Fruit fly (Drosophila melanogaster) whole organism, embryonic: Measurements from ENCODE around the gene Cyp4g15.
A peak's percentile ranks its signal among the peaks of the same experiment; 100 is the strongest.

ENCODE experiments used
- Abd-B ChIP-seq: fragments of 200-800 bp; sonication (Bioruptor generic); optimal IDR thresholded peaks from 2 replicates; lab custom pipeline; 2018; ENCODE audit warnings: missing biosample characterization, mild to moderate bottlenecking, missing genetic modification characterization, moderate library complexity
- Aef1 ChIP-seq: fragments of 200-800 bp; sonication (Bioruptor generic); IDR thresholded peaks from 3 replicates; pipeline ENCODE4 v1.3.6; 2022; ENCODE audit warnings: missing biosample characterization, missing genetic modification characterization
- Atf3 ChIP-seq: fragments of 200-800 bp; sonication (Bioruptor generic); optimal IDR thresholded peaks from 3 replicates; lab custom pipeline; 2016; ENCODE audit warnings: missing biosample characterization, missing genetic modification characterization
- CG10147 ChIP-seq: fragments of 200-800 bp; sonication (Bioruptor generic); optimal IDR thresholded peaks from 2 replicates; lab custom pipeline; 2019; ENCODE audit warnings: missing biosample characterization, mild to moderate bottlenecking, missing genetic modification characterization, moderate library complexity
- CG10565 ChIP-seq: fragments of 200-800 bp; sonication (Bioruptor generic); optimal IDR thresholded peaks from 3 replicates; lab custom pipeline; 2016; ENCODE audit warnings: missing biosample characterization, mild to moderate bottlenecking, missing genetic modification characterization
- CG11085 ChIP-seq: fragments of 200-800 bp; sonication (Bioruptor generic); IDR thresholded peaks from 2 replicates; pipeline ENCODE4 v1.3.6; 2022; ENCODE audit warnings: missing biosample characterization, missing genetic modification characterization
- CG11504 ChIP-seq: fragments of 200-800 bp; sonication (Bioruptor generic); optimal IDR thresholded peaks from 3 replicates; lab custom pipeline; 2019; ENCODE audit warnings: missing biosample characterization, mild to moderate bottlenecking, missing genetic modification characterization, moderate library complexity
- CG12104 ChIP-seq: fragments of 200-800 bp; sonication (Bioruptor generic); optimal IDR thresholded peaks from 3 replicates; lab custom pipeline; 2016; ENCODE audit warnings: missing biosample characterization, missing genetic modification characterization
- CG13123 ChIP-seq: fragments of 200-800 bp; sonication (Bioruptor generic); optimal IDR thresholded peaks from 2 replicates; lab custom pipeline; 2016; ENCODE audit warnings: missing biosample characterization, missing genetic modification characterization
- CG13424 ChIP-seq: fragments of 200-800 bp; sonication (Bioruptor generic); optimal IDR thresholded peaks from 2 replicates; lab custom pipeline; 2019; ENCODE audit warnings: missing biosample characterization, mild to moderate bottlenecking, missing genetic modification characterization, moderate library complexity
- CG15479 ChIP-seq: fragments of 200-800 bp; sonication (Bioruptor generic); optimal IDR thresholded peaks from 3 replicates; lab custom pipeline; 2019; ENCODE audit warnings: missing biosample characterization, mild to moderate bottlenecking, missing genetic modification characterization, moderate library complexity
- CG1603 ChIP-seq: fragments of 200-800 bp; sonication (Bioruptor generic); optimal IDR thresholded peaks from 2 replicates; lab custom pipeline; 2019; ENCODE audit warnings: missing biosample characterization, mild to moderate bottlenecking, missing genetic modification characterization, moderate library complexity
- CG16815 ChIP-seq: fragments of 200-800 bp; sonication (Bioruptor generic); optimal IDR thresholded peaks from 3 replicates; lab custom pipeline; 2017; ENCODE audit warnings: missing biosample characterization, mild to moderate bottlenecking, missing genetic modification characterization
- CG17802 ChIP-seq: fragments of 200-800 bp; sonication (Bioruptor generic); optimal IDR thresholded peaks from 2 replicates; lab custom pipeline; 2018; ENCODE audit warnings: missing biosample characterization, mild to moderate bottlenecking, missing genetic modification characterization, moderate library complexity
- CG18011 ChIP-seq: fragments of 200-800 bp; sonication (Bioruptor generic); optimal IDR thresholded peaks from 2 replicates; lab custom pipeline; 2017; ENCODE audit warnings: missing biosample characterization, missing genetic modification characterization, mild to moderate bottlenecking, moderate library complexity, missing genotype
- CG2199 ChIP-seq: fragments of 200-800 bp; sonication (Bioruptor generic); IDR thresholded peaks from 3 replicates; pipeline ENCODE4 v1.3.6; 2022; ENCODE audit warnings: missing biosample characterization, missing genetic modification characterization
- CG31224 ChIP-seq: fragments of 200-800 bp; sonication (Bioruptor generic); IDR thresholded peaks from 2 replicates; pipeline ENCODE4 v1.3.6; 2022; ENCODE audit warnings: missing biosample characterization, missing genetic modification characterization
- CG3163 ChIP-seq: fragments of 200-800 bp; sonication (Bioruptor generic); optimal IDR thresholded peaks from 3 replicates; lab custom pipeline; 2016; ENCODE audit warnings: missing biosample characterization, missing genetic modification characterization
- CG33213 ChIP-seq: fragments of 200-800 bp; sonication (Bioruptor generic); optimal IDR thresholded peaks from 3 replicates; lab custom pipeline; 2016; ENCODE audit warnings: missing biosample characterization, missing genetic modification characterization
- CG3726 ChIP-seq: fragments of 200-800 bp; sonication (Bioruptor generic); IDR thresholded peaks from 3 replicates; pipeline ENCODE4, ENCODE4 v1.3.6; 2022; ENCODE audit warnings: missing biosample characterization, missing genetic modification characterization
- CG4730 ChIP-seq: fragments of 200-800 bp; sonication (Bioruptor generic); IDR thresholded peaks from 2 replicates; pipeline ENCODE4 v1.3.6; 2022; ENCODE audit warnings: missing biosample characterization, missing genetic modification characterization
- CG6175 ChIP-seq: fragments of 200-800 bp; sonication (Bioruptor generic); IDR thresholded peaks from 3 replicates; pipeline ENCODE4 v1.3.6; 2022; ENCODE audit warnings: missing biosample characterization, missing genetic modification characterization
- CG9437 ChIP-seq: fragments of 200-800 bp; sonication (Bioruptor generic); optimal IDR thresholded peaks from 2 replicates; lab custom pipeline; 2018; ENCODE audit warnings: missing biosample characterization, mild to moderate bottlenecking, missing genetic modification characterization
- Chrac-16 ChIP-seq: fragments of 200-800 bp; sonication (Bioruptor generic); optimal IDR thresholded peaks from 3 replicates; lab custom pipeline; 2016; ENCODE audit warnings: missing biosample characterization, missing genetic modification characterization
- D ChIP-seq, 2 experiments: fragments of 200-800 bp in 1 of 2; fragments of >200 bp in 1 of 2; sonication (Bioruptor generic) in 1 of 2; optimal IDR thresholded peaks; 2 replicates in 1 of 2; 3 replicates in 1 of 2; lab custom pipeline; 2017; ENCODE audit warnings: mild to moderate bottlenecking in 1 of 2, missing biosample characterization in 1 of 2, missing genetic modification characterization in 1 of 2, missing genetic modification reagents in 1 of 2
- Dad ChIP-seq: fragments of 200-800 bp; sonication (Bioruptor generic); optimal IDR thresholded peaks from 3 replicates; lab custom pipeline; 2016; ENCODE audit warnings: missing biosample characterization, missing genetic modification characterization
- Dek ChIP-seq: fragments of 200-800 bp; sonication (Bioruptor generic); optimal IDR thresholded peaks from 3 replicates; lab custom pipeline; 2019; ENCODE audit warnings: missing biosample characterization, mild to moderate bottlenecking, missing genetic modification characterization, moderate library complexity
- Fer2 ChIP-seq: fragments of 200-800 bp; sonication (Bioruptor generic); optimal IDR thresholded peaks from 2 replicates; lab custom pipeline; 2018; ENCODE audit warnings: missing biosample characterization, mild to moderate bottlenecking, missing genetic modification characterization, moderate library complexity
- HmgD ChIP-seq: fragments of 200-800 bp; sonication (Bioruptor generic); optimal IDR thresholded peaks from 3 replicates; lab custom pipeline; 2016; ENCODE audit warnings: missing biosample characterization, missing genetic modification characterization
- Nf-YA ChIP-seq: fragments of 200-800 bp; sonication (Bioruptor generic); IDR thresholded peaks from 2 replicates; pipeline ENCODE4 v1.3.6; 2022; ENCODE audit warnings: missing biosample characterization, missing genetic modification characterization
- Opbp ChIP-seq: fragments of 200-800 bp; sonication (Bioruptor generic); IDR thresholded peaks from 3 replicates; pipeline ENCODE4 v1.3.6; 2022; ENCODE audit warnings: missing biosample characterization, missing genetic modification characterization; ENCODE audit not compliant: partially characterized antibody
- Ptx1 ChIP-seq: fragments of 200-800 bp; sonication (Bioruptor generic); IDR thresholded peaks from 2 replicates; pipeline ENCODE4 v1.3.6; 2022; ENCODE audit warnings: missing biosample characterization, missing genetic modification characterization
- Side ChIP-seq: fragments of 200-800 bp; sonication (Bioruptor generic); optimal IDR thresholded peaks from 2 replicates; lab custom pipeline; 2016; ENCODE audit warnings: missing biosample characterization, missing genetic modification characterization
- Usf ChIP-seq: fragments of 200-800 bp; sonication (Bioruptor generic); optimal IDR thresholded peaks from 2 replicates; lab custom pipeline; 2017; ENCODE audit warnings: missing genotype, missing biosample characterization, missing genetic modification characterization
- chinmo ChIP-seq: fragments of 200-800 bp; sonication (Bioruptor generic); IDR thresholded peaks from 4 replicates; pipeline ENCODE4 v1.3.6; 2022; ENCODE audit warnings: missing biosample characterization, missing genetic modification characterization; ENCODE audit not compliant: partially characterized antibody
- corto ChIP-seq: fragments of 200-800 bp; sonication (Bioruptor generic); optimal IDR thresholded peaks from 2 replicates; lab custom pipeline; 2016; ENCODE audit warnings: missing biosample characterization, mild to moderate bottlenecking, missing genetic modification characterization, moderate library complexity
- dimm ChIP-seq: fragments of 200-800 bp; sonication (Bioruptor generic); IDR thresholded peaks from 2 replicates; pipeline ENCODE4 v1.3.6; 2022; ENCODE audit warnings: missing biosample characterization, missing genetic modification characterization
- dpn ChIP-seq, 2 experiments: fragments of 200-800 bp; sonication (Bioruptor generic); optimal IDR thresholded peaks; 3 replicates each; lab custom pipeline; 2016; ENCODE audit warnings: missing biosample characterization in 2 of 2, missing genetic modification characterization in 2 of 2
- gcm ChIP-seq: fragments of 200-800 bp; sonication (Bioruptor generic); optimal IDR thresholded peaks from 2 replicates; lab custom pipeline; 2019; ENCODE audit warnings: missing biosample characterization, mild to moderate bottlenecking, missing genetic modification characterization, moderate library complexity
- gt ChIP-seq: fragments of 200-800 bp; sonication (Bioruptor generic); IDR thresholded peaks from 2 replicates; pipeline ENCODE4 v1.3.6; 2022; ENCODE audit warnings: missing biosample characterization, missing genetic modification characterization
- hb ChIP-seq: fragments of 200-800 bp; sonication (Bioruptor generic); IDR thresholded peaks from 3 replicates; pipeline ENCODE4 v1.3.6; 2022; ENCODE audit warnings: missing biosample characterization, missing genetic modification characterization; ENCODE audit not compliant: partially characterized antibody
- pita ChIP-seq: fragments of 200-800 bp; sonication (Bioruptor generic); optimal IDR thresholded peaks from 2 replicates; lab custom pipeline; 2017; ENCODE audit warnings: missing biosample characterization, mild to moderate bottlenecking, missing genetic modification characterization
- pnt ChIP-seq: fragments of 200-800 bp; sonication (Bioruptor generic); optimal IDR thresholded peaks from 3 replicates; lab custom pipeline; 2016; ENCODE audit warnings: missing biosample characterization, missing genetic modification characterization
- sd ChIP-seq: fragments of 200-800 bp; sonication (Bioruptor generic); optimal IDR thresholded peaks from 3 replicates; lab custom pipeline; 2018; ENCODE audit warnings: missing biosample characterization, mild to moderate bottlenecking, missing genetic modification characterization, moderate library complexity
- sna ChIP-seq: fragments of 200-800 bp; sonication (Bioruptor generic); IDR thresholded peaks from 2 replicates; pipeline ENCODE4 v1.3.6; 2022; ENCODE audit warnings: missing biosample characterization, missing genetic modification characterization; ENCODE audit not compliant: partially characterized antibody
- sr ChIP-seq: fragments of 200-800 bp; sonication (Bioruptor generic); IDR thresholded peaks from 3 replicates; pipeline ENCODE4 v1.3.6; 2022; ENCODE audit warnings: missing biosample characterization, missing genetic modification characterization
- stc ChIP-seq: fragments of 200-800 bp; sonication (Bioruptor generic); IDR thresholded peaks from 2 replicates; pipeline ENCODE4 v1.3.6; 2022; ENCODE audit warnings: missing biosample characterization, missing genetic modification characterization
- usp ChIP-seq: fragments of >200 bp; optimal IDR thresholded peaks from 2 replicates; lab custom pipeline; 2017; ENCODE audit warnings: missing biosample characterization, missing genetic modification characterization
- wek ChIP-seq: fragments of 200-800 bp; sonication (Bioruptor generic); optimal IDR thresholded peaks from 3 replicates; lab custom pipeline; 2018; ENCODE audit warnings: missing biosample characterization, mild to moderate bottlenecking, missing genetic modification characterization, moderate library complexity

Gene Cyp4g15

dm6 chrX:11494731-11495277 is 17.9 kb downstream of the Cyp4g15 start (continued):
- TF ChIP-seq CG13424 (tag; lab: Kevin White, UChicago) (peak; percentile 77), Dad (GFP tag; lab: Kevin White, UChicago) (no peak), chinmo (GFP tag; lab: Robert Waterston, UW) (no peak), dimm (GFP tag; lab: Robert Waterston, UW) (no peak), CG3726 (GFP tag; lab: Robert Waterston, UW) (no peak), Ptx1 (GFP tag; lab: Robert Waterston, UW) (peak; percentile 57), pita (GFP tag; lab: Kevin White, UChicago) (no peak), hb (GFP tag; lab: Robert Waterston, UW) (no peak), sna (GFP tag; lab: Robert Waterston, UW) (no peak), CG1603 (peak; percentile 86), stc (GFP tag; lab: Robert Waterston, UW) (no peak), CG31224 (no peak), pnt (peak; percentile 72), dpn (GFP tag; optimal IDR thresholded peaks at IDR 0.05; lab: Kevin White, UChicago) (peak; percentile 62 to 75), wek (GFP tag; lab: Kevin White, UChicago) (no peak), CG11085 (GFP tag; lab: Robert Waterston, UW) (no peak), CG2199 (GFP tag; lab: Robert Waterston, UW) (no peak), CG10565 (GFP tag; lab: Kevin White, UChicago) (no peak), CG9437 (GFP tag; lab: Kevin White, UChicago) (peak; percentile 38), CG6175 (GFP tag; lab: Robert Waterston, UW) (no peak), Abd-B (GFP tag; lab: Kevin White, UChicago) (peak; percentile 48), Atf3 (GFP tag; lab: Kevin White, UChicago) (peak; percentile 60), sd (tag; lab: Kevin White, UChicago) (peak; percentile 0), CG16815 (GFP tag; lab: Kevin White, UChicago) (peak; percentile 79), CG17802 (tag; lab: Kevin White, UChicago) (peak; percentile 32), CG15479 (GFP tag; lab: Kevin White, UChicago) (peak; percentile 63), CG13123 (GFP tag; lab: Kevin White, UChicago) (peak; percentile 53), CG3163 (GFP tag; lab: Kevin White, UChicago) (peak; percentile 50), CG11504 (tag; lab: Kevin White, UChicago) (peak; percentile 75), D (optimal IDR thresholded peaks at IDR 0.05; lab: Kevin White, UChicago) (no peak), D (GFP tag; optimal IDR thresholded peaks at IDR 0.05; lab: Kevin White, UChicago) (peak; percentile 88), Dek (tag; lab: Kevin White, UChicago) (no peak), Nf-YA (GFP tag; lab: Robert Waterston, UW) (no peak), Chrac-16 (GFP tag; lab: Kevin White, UChicago) (peak; percentile 74), gcm (peak; percentile 64), Aef1 (GFP tag; lab: Robert Waterston, UW) (0 out of 3 replicates have a peak, but pooled peaks have one; percentile 11), Opbp (GFP tag; lab: Robert Waterston, UW) (no peak), Usf (GFP tag; lab: Kevin White, UChicago) (peak; percentile 52), corto (GFP tag; lab: Kevin White, UChicago) (peak; percentile 35), Side (GFP tag; lab: Kevin White, UChicago) (peak; percentile 76), Fer2 (tag; lab: Kevin White, UChicago) (no peak), sr (GFP tag; lab: Robert Waterston, UW) (no peak), HmgD (no peak), usp (GFP tag; lab: Kevin White, UChicago) (no peak), CG33213 (GFP tag; lab: Kevin White, UChicago) (peak; percentile 18), gt (GFP tag; lab: Robert Waterston, UW) (no peak), CG4730 (GFP tag; lab: Robert Waterston, UW) (no peak), CG12104 (GFP tag; lab: Kevin White, UChicago) (peak; percentile 55), CG10147 (GFP tag; lab: Kevin White, UChicago) (peak; percentile 20), CG18011 (GFP tag; lab: Kevin White, UChicago) (no peak)
